Worm (Caenorhabditis elegans): ENCODE measurements around the gene usp-33.

Gene usp-33

ce11 chrX:15607498-15608019 is 16.4 kb downstream of the usp-33 start, which contains the start of gene nipi-3 (continued):
- TF ChIP-seq nhr-11 (tag; optimal IDR thresholded peaks at IDR 0.05) (peak; percentile 92), lir-3 (tag; optimal IDR thresholded peaks at IDR 0.05; ENCODE audit: poor library complexity) (peak; percentile 63)

ce11 chrX:15608593-15608992 is 17.4 kb downstream of the usp-33 start:
- no peak for TF ChIP-seq mep-1 (tag; optimal IDR thresholded peaks at IDR 0.05)
- TF ChIP-seq unc-86 (tag; optimal IDR thresholded peaks at IDR 0.05), result no peak
- no peak for TF ChIP-seq xbp-1 (tag; optimal IDR thresholded peaks at IDR 0.05)
- TF ChIP-seq rnt-1 (tag; optimal IDR thresholded peaks at IDR 0.05), result no peak
- no peak for TF ChIP-seq ztf-11 (tag; optimal IDR thresholded peaks at IDR 0.05)
- TF ChIP-seq grh-1 (GFP tag; IDR thresholded peaks at IDR 0.05), result no peak
- TF ChIP-seq ceh-8 (GFP tag; optimal IDR thresholded peaks at IDR 0.05), result no peak
- no peak for TF ChIP-seq blmp-1 (tag; optimal IDR thresholded peaks at IDR 0.05)
- no peak for TF ChIP-seq nhr-77 (tag; optimal IDR thresholded peaks at IDR 0.05)
- TF ChIP-seq lin-15B (tag; optimal IDR thresholded peaks at IDR 0.05), result no peak
- TF ChIP-seq skn-1 (tag; optimal IDR thresholded peaks at IDR 0.05), result peak; percentile 62
- no peak for TF ChIP-seq ama-1 (optimal IDR thresholded peaks at IDR 0.05)
- TF ChIP-seq snpc-4 (tag; optimal IDR thresholded peaks at IDR 0.05), result no peak
- TF ChIP-seq pqm-1 (tag; optimal IDR thresholded peaks at IDR 0.05), result no peak
- no peak for TF ChIP-seq lin-39 (tag; optimal IDR thresholded peaks at IDR 0.05)
- no peak for TF ChIP-seq aha-1 (tag; optimal IDR thresholded peaks at IDR 0.05)
- TF ChIP-seq zag-1 (tag; optimal IDR thresholded peaks at IDR 0.05), result no peak
- TF ChIP-seq isw-1 (GFP tag; IDR thresholded peaks at IDR 0.05), result no peak
- TF ChIP-seq unc-30 (tag; optimal IDR thresholded peaks at IDR 0.05), result no peak
- TF ChIP-seq sup-37 (GFP tag; optimal IDR thresholded peaks at IDR 0.05), result no peak
- no peak for TF ChIP-seq nhr-19 (GFP tag; conservative IDR thresholded peaks at IDR 0.05)
- no peak for TF ChIP-seq pag-3 (tag; optimal IDR thresholded peaks at IDR 0.05; ENCODE audit: borderline replicate concordance, insufficient read depth)
- TF ChIP-seq dsc-1 (tag; optimal IDR thresholded peaks at IDR 0.05), result peak; percentile 68
- TF ChIP-seq hpl-2 (GFP tag; optimal IDR thresholded peaks at IDR 0.05), result no peak
- no peak for TF ChIP-seq C16A3.4 (tag; optimal IDR thresholded peaks at IDR 0.05)
- no peak for TF ChIP-seq Y116A8C.19 (tag; optimal IDR thresholded peaks at IDR 0.05; ENCODE audit: borderline replicate concordance)
- TF ChIP-seq efl-3 (GFP tag; optimal IDR thresholded peaks at IDR 0.05), result no peak
- TF ChIP-seq lir-3 (tag; optimal IDR thresholded peaks at IDR 0.05; ENCODE audit: poor library complexity), result no peak
- peak; percentile 14 for TF ChIP-seq fos-1 (tag; optimal IDR thresholded peaks at IDR 0.05)
- no peak for TF ChIP-seq vab-15 (tag; optimal IDR thresholded peaks at IDR 0.05)
- TF ChIP-seq unc-130 (tag; optimal IDR thresholded peaks at IDR 0.05), result no peak
- no peak for TF ChIP-seq efl-1 (optimal IDR thresholded peaks at IDR 0.05)
- TF ChIP-seq efl-1 (GFP tag; optimal IDR thresholded peaks at IDR 0.05 in 1 of 2), result peak in 1 of 2 experiments; percentile 73
- TF ChIP-seq nhr-20 (tag; optimal IDR thresholded peaks at IDR 0.05), result no peak
- peak; percentile 19 for TF ChIP-seq lin-13 (GFP tag; optimal IDR thresholded peaks at IDR 0.05)
- TF ChIP-seq mdl-1 (tag; optimal IDR thresholded peaks at IDR 0.05), result peak in 1 of 2 experiments; percentile 45
- no peak for TF ChIP-seq nhr-237 (tag; optimal IDR thresholded peaks at IDR 0.05)
- TF ChIP-seq sptf-1 (tag; optimal IDR thresholded peaks at IDR 0.05), result no peak
- peak in 1 of 2 experiments; percentile 33 for TF ChIP-seq lsy-2 (tag; optimal IDR thresholded peaks at IDR 0.05)
- no peak for TF ChIP-seq ces-1 (GFP tag; optimal IDR thresholded peaks at IDR 0.05)
- peak; percentile 57 for TF ChIP-seq nhr-47 (tag; optimal IDR thresholded peaks at IDR 0.05)
- TF ChIP-seq tlp-1 (tag; optimal IDR thresholded peaks at IDR 0.05), result no peak
- TF ChIP-seq lin-14 (GFP tag; optimal IDR thresholded peaks at IDR 0.05), result peak; percentile 54
- TF ChIP-seq egl-13 (tag; optimal IDR thresholded peaks at IDR 0.05), result peak; percentile 11
- no peak for TF ChIP-seq C34B4.2 (tag; optimal IDR thresholded peaks at IDR 0.05)
- TF ChIP-seq aly-2 (tag; optimal IDR thresholded peaks at IDR 0.05), result peak; percentile 4
- no peak for TF ChIP-seq nhr-11 (tag; optimal IDR thresholded peaks at IDR 0.05)
- peak; percentile 69 for TF ChIP-seq nhr-71 (tag; optimal IDR thresholded peaks at IDR 0.05)
- TF ChIP-seq ceh-88 (GFP tag; IDR thresholded peaks at IDR 0.05), result no peak
- no peak for TF ChIP-seq zip-4 (GFP tag; optimal IDR thresholded peaks at IDR 0.05)
- no peak for TF ChIP-seq unc-62 (GFP tag; optimal IDR thresholded peaks at IDR 0.05)
